Worm (Caenorhabditis elegans): Measurements from ENCODE around the gene C50B8.5.

DNA sequence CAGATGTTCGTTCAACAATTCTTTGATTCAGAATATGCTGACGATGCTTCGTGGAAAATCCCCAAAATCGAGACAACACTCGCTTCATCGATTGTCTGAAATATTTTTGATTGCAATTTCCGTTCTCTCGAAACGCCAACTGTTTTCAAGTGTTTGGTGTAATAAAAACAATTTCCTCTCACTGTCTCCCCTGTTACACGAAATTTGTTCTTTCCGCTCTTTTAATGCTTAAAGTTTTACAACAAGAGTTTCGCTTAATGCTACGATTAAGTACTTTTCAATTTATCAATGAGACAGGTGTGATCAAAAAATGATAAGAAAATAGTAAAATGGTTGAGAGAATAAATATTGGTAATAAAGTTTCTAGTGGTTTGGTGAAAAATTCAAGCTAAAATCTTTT, 24.5 kb upstream of the C50B8.5 start, which contains the start of gene C56A3.6:
- TF ChIP-seq him-1 (tag; optimal IDR thresholded peaks at IDR 0.05) (no peak), dao-5 (tag; optimal IDR thresholded peaks at IDR 0.05) (no peak)
